Fruit fly (Drosophila melanogaster): Measurements from ENCODE around the gene CG5614.

Gene CG5614

DNA sequence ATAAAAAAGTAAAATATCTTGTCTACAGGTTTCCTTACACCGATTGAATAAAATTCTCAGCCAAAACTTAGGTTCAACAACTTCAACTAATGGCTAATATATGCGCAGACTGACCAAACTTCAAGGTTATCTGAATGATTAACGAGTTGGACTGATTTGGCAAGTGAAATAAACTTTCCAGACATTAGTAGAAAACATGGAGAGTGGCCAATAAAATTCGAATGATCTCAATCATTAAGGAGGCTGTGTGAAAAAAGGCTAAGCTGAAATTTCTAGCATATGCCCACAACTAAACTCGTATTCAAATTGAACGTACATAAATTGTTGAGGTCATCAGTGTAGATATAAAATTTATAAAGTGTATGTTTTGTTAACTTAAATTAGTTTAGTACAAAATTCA lies at the start of gene CG5614:
TSS of gene CG5614 (plus strand) at position 301 of the 400 bp plus-strand sequence.
- TF ChIP-seq pan (optimal IDR thresholded peaks at IDR 0.05) = no peak

DNA sequence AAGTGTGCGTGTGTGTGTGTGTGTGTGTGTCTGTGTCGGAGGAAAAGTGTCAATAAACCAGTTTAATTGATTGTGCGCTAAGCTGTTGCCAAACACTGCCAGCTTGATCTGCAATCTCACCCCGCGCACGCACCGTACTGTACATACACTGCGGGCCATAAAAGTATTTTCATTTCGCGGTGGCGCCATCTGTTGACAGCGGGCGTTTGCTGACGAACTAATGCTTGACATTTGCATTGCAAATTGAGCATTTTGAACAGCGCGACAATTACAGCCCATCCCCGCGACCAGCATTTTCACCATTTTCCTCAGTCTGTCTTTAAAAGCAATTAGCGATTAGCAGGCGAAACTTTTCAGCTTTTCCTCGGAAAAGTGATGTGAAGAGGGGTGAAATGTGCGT lies 49.0 kb upstream of the CG5614 start:
- TF ChIP-seq psq (optimal IDR thresholded peaks at IDR 0.05) = no peak
- no peak for TF ChIP-seq Dll (optimal IDR thresholded peaks at IDR 0.05)
- TF ChIP-seq usp (GFP tag; optimal IDR thresholded peaks at IDR 0.05) = no peak
- no peak for TF ChIP-seq EcR (GFP tag; optimal IDR thresholded peaks at IDR 0.05)
- no peak for TF ChIP-seq pan (optimal IDR thresholded peaks at IDR 0.05)
- TF ChIP-seq CG8478 (optimal IDR thresholded peaks at IDR 0.05) = no peak

DNA sequence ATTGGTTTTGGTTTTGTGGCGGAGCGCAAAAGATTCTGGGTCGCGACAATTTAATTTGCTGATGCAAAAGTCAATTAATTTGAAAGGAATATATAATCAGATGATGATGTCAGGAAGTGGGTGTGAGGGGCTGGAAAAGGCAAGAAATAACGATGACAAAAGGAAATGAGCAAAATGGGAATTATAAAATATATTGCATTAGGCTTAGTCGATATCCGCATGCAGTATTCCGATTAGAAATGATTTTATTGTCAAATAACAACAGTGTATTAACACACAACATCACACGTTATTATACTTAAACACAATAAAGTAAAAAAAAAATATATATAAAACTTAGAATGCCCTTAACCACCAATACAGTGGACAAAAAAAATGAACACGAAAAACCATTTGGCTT lies 48.2 kb upstream of the CG5614 start, which contains the start of gene CG34274:
TSS of gene CG34274 (plus strand) at position 301 of the 400 bp plus-strand sequence.
- TF ChIP-seq CG8478 (optimal IDR thresholded peaks at IDR 0.05) = no peak
- no peak for TF ChIP-seq pan (optimal IDR thresholded peaks at IDR 0.05)
- TF ChIP-seq Dll (optimal IDR thresholded peaks at IDR 0.05) = no peak
- no peak for TF ChIP-seq EcR (GFP tag; optimal IDR thresholded peaks at IDR 0.05)
- no peak for TF ChIP-seq psq (optimal IDR thresholded peaks at IDR 0.05)

DNA sequence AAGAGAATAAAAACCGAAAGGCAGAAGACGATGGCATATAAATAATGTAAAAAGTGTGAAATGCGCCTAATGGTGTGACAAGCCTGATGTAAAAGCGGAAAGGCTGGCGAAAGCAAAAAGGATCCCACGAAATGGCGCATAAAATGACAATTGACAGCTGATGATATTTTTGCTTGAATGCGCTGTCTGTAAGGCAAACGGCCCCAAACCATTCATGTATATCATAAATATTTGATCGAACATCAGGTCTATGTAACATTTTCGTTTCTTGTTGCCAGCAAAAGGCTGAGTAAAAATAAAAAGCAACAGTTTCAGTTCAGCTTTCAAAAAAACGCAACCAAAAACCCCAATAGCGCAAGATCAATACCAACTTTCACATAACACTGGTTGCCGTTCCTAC lies 35.3 kb upstream of the CG5614 start, which contains the start of gene CG4520:
TSS of gene CG4520 (plus strand) at position 301 of the 400 bp plus-strand sequence.
- TF ChIP-seq usp (GFP tag; optimal IDR thresholded peaks at IDR 0.05) (no peak), psq (optimal IDR thresholded peaks at IDR 0.05) (no peak), Dll (optimal IDR thresholded peaks at IDR 0.05) (no peak)

DNA sequence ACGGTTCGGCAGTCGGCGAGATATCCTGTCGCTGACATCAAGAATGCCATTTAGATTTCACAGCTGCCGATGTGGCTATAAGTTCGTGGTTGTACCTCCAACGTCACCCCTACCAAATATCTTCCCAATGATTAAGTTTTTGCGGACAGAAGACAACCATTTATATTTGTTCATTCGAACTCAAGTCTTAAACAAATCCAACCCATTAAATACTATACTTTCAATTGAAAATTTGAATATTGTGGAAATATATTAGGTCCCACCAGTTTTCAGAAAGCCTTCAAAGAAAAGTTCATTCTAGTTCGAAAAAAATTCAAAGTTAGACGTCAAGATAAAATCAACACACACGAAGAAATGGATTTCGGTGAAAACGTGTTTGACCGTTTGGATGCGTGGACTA lies 16.8 kb upstream of the CG5614 start, which contains the start of gene CG12784:
TSS of gene CG12784 (plus strand) at position 301 of the 400 bp plus-strand sequence.
- TF ChIP-seq CG8478 (optimal IDR thresholded peaks at IDR 0.05) (no peak), EcR (GFP tag; optimal IDR thresholded peaks at IDR 0.05) (no peak), pan (optimal IDR thresholded peaks at IDR 0.05) (no peak), Dll (optimal IDR thresholded peaks at IDR 0.05) (no peak), usp (GFP tag; optimal IDR thresholded peaks at IDR 0.05) (no peak), psq (optimal IDR thresholded peaks at IDR 0.05) (no peak)

DNA sequence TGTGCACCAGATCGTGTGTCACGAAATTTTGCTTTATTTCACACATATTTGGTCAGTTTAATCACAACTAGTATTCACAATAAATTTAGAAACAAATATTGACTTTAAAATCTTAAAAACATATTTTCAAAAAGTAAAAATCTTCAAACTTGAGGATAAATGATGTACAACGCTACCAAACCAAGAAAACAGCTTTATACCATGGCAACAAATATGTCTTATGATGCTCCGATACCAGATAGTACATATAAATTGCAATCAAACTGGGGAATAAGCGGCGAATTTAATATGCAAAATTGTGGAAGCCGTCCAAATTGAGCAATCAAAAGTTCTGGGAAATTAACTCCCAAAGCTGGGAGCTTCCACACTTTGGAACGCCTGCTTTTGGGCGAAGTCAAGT lies 12.3 kb upstream of the CG5614 start, which contains the start of gene CG5623:
TSS of gene CG5623 (minus strand) at position 101 of the 400 bp plus-strand sequence.
- no peak for TF ChIP-seq psq (optimal IDR thresholded peaks at IDR 0.05)
- TF ChIP-seq CG8478 (optimal IDR thresholded peaks at IDR 0.05) = no peak
- TF ChIP-seq Dll (optimal IDR thresholded peaks at IDR 0.05) = no peak
- TF ChIP-seq EcR (GFP tag; optimal IDR thresholded peaks at IDR 0.05) = no peak
- TF ChIP-seq usp (GFP tag; optimal IDR thresholded peaks at IDR 0.05) = no peak
- no peak for TF ChIP-seq pan (optimal IDR thresholded peaks at IDR 0.05)

DNA sequence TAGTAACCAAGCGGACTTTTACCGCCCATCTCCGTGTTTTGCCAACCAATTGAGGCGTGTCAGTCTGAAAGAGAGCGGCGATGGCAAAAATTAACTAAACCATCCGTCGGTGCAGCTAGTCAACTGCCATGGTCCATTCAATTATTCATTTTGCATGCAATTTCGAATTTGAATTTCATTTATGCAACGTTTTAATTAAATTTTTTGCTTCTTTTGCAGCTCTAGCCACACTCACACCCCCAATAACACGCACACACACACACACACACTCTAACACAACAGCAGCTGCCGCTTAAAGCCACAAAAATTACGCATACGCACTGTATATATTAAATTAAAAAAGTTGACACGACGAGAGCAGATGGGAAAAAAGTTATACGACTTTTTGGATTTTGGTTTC lies 10.7 kb upstream of the CG5614 start:
- TF ChIP-seq Dll (optimal IDR thresholded peaks at IDR 0.05) (no peak), psq (optimal IDR thresholded peaks at IDR 0.05) (no peak), CG8478 (optimal IDR thresholded peaks at IDR 0.05) (no peak), EcR (GFP tag; optimal IDR thresholded peaks at IDR 0.05) (no peak), usp (GFP tag; optimal IDR thresholded peaks at IDR 0.05) (no peak), pan (optimal IDR thresholded peaks at IDR 0.05) (no peak)

DNA sequence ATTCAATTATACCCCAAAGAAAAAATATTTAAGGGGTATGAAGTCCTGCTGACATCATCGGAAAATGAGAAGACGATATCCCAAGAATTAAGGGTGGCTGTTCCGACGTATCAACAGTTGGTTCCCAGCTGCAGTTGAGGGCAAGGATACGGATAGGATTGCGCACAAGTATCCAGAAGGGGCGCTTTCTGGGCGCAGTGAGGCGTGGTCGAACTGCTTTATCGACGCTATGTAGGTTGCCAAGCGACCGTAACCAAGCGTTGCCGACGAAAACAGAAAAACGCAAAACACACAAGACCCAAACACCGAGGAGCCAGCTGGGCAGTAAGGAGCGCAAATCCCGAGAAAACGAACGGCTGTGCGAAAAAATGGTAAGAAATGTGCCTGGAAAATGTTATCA lies 5.5 kb upstream of the CG5614 start, which contains the start of gene Ttc26:
TSS of gene Ttc26 (plus strand) at position 289 of the 400 bp plus-strand sequence.
- TF ChIP-seq psq (optimal IDR thresholded peaks at IDR 0.05) = no peak

DNA sequence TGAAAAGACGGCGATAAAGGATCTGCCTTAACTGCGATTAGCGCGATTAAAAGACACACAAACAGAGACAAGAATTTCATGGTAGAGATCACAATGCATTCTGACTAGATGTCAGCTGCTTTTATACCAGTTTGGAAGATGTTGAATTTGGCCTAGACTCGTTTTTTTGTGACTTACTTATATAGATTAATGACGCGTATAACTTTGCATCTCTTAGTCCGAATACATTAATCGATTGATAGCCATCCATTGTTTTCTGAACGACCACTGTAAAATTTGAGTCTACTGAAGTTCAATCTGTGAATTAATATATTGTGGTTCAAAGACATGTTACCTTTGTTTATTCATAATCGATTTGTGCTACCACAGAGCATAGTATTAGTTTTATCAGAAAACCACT lies 4.4 kb upstream of the CG5614 start, which contains the start of gene CG45207:
TSS of gene CG45207 (minus strand) at position 101 of the 400 bp plus-strand sequence.
- TF ChIP-seq CG8478 (optimal IDR thresholded peaks at IDR 0.05) (no peak), psq (optimal IDR thresholded peaks at IDR 0.05) (no peak), usp (GFP tag; optimal IDR thresholded peaks at IDR 0.05) (no peak), Dll (optimal IDR thresholded peaks at IDR 0.05) (no peak), EcR (GFP tag; optimal IDR thresholded peaks at IDR 0.05) (no peak), pan (optimal IDR thresholded peaks at IDR 0.05) (no peak)

DNA sequence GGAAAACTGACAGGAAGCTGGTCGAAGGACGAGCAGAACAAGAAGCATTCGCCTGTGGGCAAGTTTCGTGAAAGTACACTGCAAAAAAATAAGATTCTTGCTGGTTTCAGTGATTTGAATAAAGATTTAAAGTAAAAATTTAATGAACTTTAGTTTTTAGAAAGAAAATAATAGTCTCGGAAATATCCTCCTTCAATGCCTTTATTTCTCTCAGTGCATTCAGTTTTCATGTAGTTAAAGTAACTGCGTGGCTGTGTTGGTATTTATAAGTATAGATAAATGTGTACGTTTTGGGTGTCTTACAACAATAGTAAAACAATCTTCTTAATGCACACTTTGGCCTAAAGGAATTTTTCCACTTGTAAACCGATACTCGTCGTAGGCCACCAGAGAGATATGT lies 4.7 kb downstream of the CG5614 start:
- TF ChIP-seq CG8478 (optimal IDR thresholded peaks at IDR 0.05) = no peak
- TF ChIP-seq psq (optimal IDR thresholded peaks at IDR 0.05) = no peak
- TF ChIP-seq EcR (GFP tag; optimal IDR thresholded peaks at IDR 0.05) = no peak
- no peak for TF ChIP-seq usp (GFP tag; optimal IDR thresholded peaks at IDR 0.05)
- no peak for TF ChIP-seq Dll (optimal IDR thresholded peaks at IDR 0.05)

DNA sequence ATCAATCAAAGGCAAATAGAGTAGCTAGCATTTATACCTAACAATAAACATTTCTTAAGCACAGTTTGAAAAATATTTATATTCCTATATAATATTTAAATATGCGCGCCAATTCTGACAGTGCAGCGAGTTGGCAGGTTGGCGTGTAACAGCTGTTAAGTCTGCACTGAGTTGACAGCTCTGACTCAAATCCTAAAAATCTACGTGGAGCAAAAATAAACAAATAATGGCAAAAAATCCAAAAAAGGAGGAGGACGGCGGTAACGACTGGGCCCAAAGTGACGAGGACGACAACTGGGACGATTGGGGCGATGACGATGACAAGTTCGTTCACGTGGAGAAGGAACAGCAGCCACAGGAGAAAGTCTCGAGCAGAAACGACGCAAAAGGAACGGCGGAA lies 6.9 kb downstream of the CG5614 start, which contains the start of gene CG9590:
TSS of gene CG9590 (plus strand) at position 166 of the 400 bp plus-strand sequence.
- no peak for TF ChIP-seq usp (GFP tag; optimal IDR thresholded peaks at IDR 0.05)
- no peak for TF ChIP-seq CG8478 (optimal IDR thresholded peaks at IDR 0.05)
- no peak for TF ChIP-seq Dll (optimal IDR thresholded peaks at IDR 0.05)
- no peak for TF ChIP-seq psq (optimal IDR thresholded peaks at IDR 0.05)
- TF ChIP-seq EcR (GFP tag; optimal IDR thresholded peaks at IDR 0.05) = no peak
- no peak for TF ChIP-seq pan (optimal IDR thresholded peaks at IDR 0.05)

DNA sequence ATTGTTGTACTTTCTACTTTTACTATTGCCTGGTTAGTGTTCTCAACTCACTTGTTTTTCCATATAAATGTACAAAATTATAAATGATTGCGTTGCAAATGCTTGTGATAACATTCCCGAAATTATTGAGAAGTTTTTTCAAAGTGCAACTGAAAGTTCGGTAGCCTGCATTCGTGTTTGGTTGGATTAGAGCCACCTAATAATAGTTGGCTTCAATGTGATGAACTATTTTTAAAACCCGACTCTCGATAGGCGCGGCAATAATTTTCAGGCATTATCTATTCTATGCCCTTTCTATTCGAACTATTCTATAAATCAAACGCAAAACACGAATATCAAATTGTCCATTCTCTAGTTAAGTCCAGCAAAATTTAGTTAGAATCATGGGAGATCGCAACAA lies 8.6 kb downstream of the CG5614 start, which contains the start of gene Uros2:
TSS of gene Uros2 (plus strand) at position 301 of the 400 bp plus-strand sequence.
- TF ChIP-seq usp (GFP tag; optimal IDR thresholded peaks at IDR 0.05) = no peak
- TF ChIP-seq psq (optimal IDR thresholded peaks at IDR 0.05) = no peak

DNA sequence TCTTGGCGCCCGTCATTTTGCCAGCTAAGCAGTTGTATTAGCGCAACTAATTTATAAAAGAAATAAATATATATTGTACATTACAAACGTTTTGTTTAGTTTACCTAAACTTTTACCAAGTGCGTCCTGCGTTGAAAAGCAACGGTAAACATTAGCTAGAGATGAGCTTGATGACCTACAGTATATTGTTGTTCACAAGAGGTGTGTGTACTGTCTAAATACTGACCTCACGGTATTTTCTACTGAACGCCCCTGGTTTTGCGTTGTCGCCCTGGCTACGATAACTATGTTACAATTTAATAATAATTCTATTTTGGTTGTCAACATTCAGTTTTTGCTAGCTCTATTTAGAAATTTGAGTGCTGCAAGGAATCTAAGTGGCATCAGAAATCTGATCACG lies 12.8 kb downstream of the CG5614 start, which contains the start of gene Acyp2:
TSS of gene Acyp2 (plus strand) at position 262 of the 400 bp plus-strand sequence.
- TF ChIP-seq psq (optimal IDR thresholded peaks at IDR 0.05) = no peak

Measured in whole organism.